Worm (Caenorhabditis elegans) whole organism, early embryonic: ENCODE data around the gene F09E5.8.

Source experiments
- B0310.2 ChIP-seq: sonication (generic microtip); optimal IDR thresholded peaks from 2 replicates; lab custom pipeline; 2016; ENCODE audit warnings: mild to moderate bottlenecking, missing genetic modification characterization, missing compliant biosample characterization
- F13C5.2 ChIP-seq: sonication (generic microtip); optimal IDR thresholded peaks from 2 replicates; lab custom pipeline; 2017; ENCODE audit warnings: mild to moderate bottlenecking, missing genetic modification characterization, inconsistent platforms, missing compliant biosample characterization
- aly-1 ChIP-seq: sonication (generic microtip); optimal IDR thresholded peaks from 2 replicates; lab custom pipeline; 2016; ENCODE audit warnings: missing genetic modification characterization, missing compliant biosample characterization
- ama-1 ChIP-seq: fragments of 150-350 bp; optimal IDR thresholded peaks from 2 replicates; lab custom pipeline; 2014
- ceh-13 ChIP-seq: fragments of 200-800 bp; sonication (Bioruptor generic); optimal IDR thresholded peaks from 2 replicates; lab custom pipeline; 2018; ENCODE audit warnings: mild to moderate bottlenecking, missing genetic modification characterization, missing compliant biosample characterization
- ceh-36 ChIP-seq: sonication (generic microtip); optimal IDR thresholded peaks from 2 replicates; lab custom pipeline; 2016; ENCODE audit warnings: missing genetic modification characterization, inconsistent platforms, missing compliant biosample characterization
- ets-7 ChIP-seq: sonication (generic microtip); optimal IDR thresholded peaks from 2 replicates; lab custom pipeline; 2016; ENCODE audit warnings: missing genotype, missing genetic modification characterization, missing compliant biosample characterization
- flt-1 ChIP-seq: fragments of 200-800 bp; sonication (Bioruptor generic); IDR thresholded peaks from 2 replicates; pipeline ENCODE4 v1.3.6; 2022; ENCODE audit warnings: missing genetic modification characterization, missing compliant biosample characterization
- hmbx-1 ChIP-seq: sonication (generic microtip); optimal IDR thresholded peaks from 2 replicates; lab custom pipeline; 2016; ENCODE audit warnings: mild to moderate bottlenecking, missing genetic modification characterization, missing compliant biosample characterization
- hmg-4 ChIP-seq: fragments of 200-800 bp; sonication (Bioruptor generic); optimal IDR thresholded peaks from 2 replicates; lab custom pipeline; 2018; ENCODE audit warnings: mild to moderate bottlenecking, missing genetic modification characterization, missing compliant biosample characterization
- hnd-1 ChIP-seq: sonication (generic microtip); optimal IDR thresholded peaks from 2 replicates; lab custom pipeline; 2016; ENCODE audit warnings: missing genetic modification characterization, missing compliant biosample characterization
- scrt-1 ChIP-seq: fragments of 200-800 bp; sonication (Bioruptor generic); IDR thresholded peaks from 2 replicates; pipeline ENCODE4 v1.3.6; 2022; ENCODE audit warnings: missing genetic modification characterization, missing compliant biosample characterization
- tbx-11 ChIP-seq: fragments of 200-800 bp; sonication (Bioruptor generic); IDR thresholded peaks from 2 replicates; pipeline ENCODE4 v1.3.6; 2022; ENCODE audit warnings: missing genetic modification characterization, missing compliant biosample characterization
- tbx-37 ChIP-seq: fragments of 200-800 bp; sonication (Bioruptor generic); conservative IDR thresholded peaks from 2 replicates; pipeline ENCODE4 v1.3.6; 2022; ENCODE audit warnings: missing genetic modification reagents, missing genetic modification characterization, missing compliant biosample characterization

ce11 chrII:5332345-5333124 is 17.9 kb upstream of the F09E5.8 start:
- no peak for TF ChIP-seq F13C5.2 (tag; lab: Kevin White, UChicago)
- TF ChIP-seq hmg-4 (GFP tag; lab: Kevin White, UChicago): no peak
- no peak for TF ChIP-seq tbx-11
- TF ChIP-seq ama-1 (lab: Kevin White, UChicago): no peak
- no peak for TF ChIP-seq hnd-1 (tag; lab: Kevin White, UChicago)
- no peak for TF ChIP-seq flt-1 (GFP tag; lab: Robert Waterston, UW)
- TF ChIP-seq ceh-13: no peak
- TF ChIP-seq ceh-36 (tag; lab: Kevin White, UChicago): no peak
- TF ChIP-seq scrt-1: no peak
- TF ChIP-seq aly-1: no peak
- TF ChIP-seq ets-7 (tag; lab: Kevin White, UChicago): no peak
- TF ChIP-seq hmbx-1 (tag; lab: Kevin White, UChicago): no peak
- TF ChIP-seq B0310.2: no peak
- no peak for TF ChIP-seq tbx-37
